Worm (Caenorhabditis elegans) whole organism, L1 larva: Measurements from ENCODE around the gene immt-1.

ENCODE experiments used
- C04F5.9 ChIP-seq: sonication (generic microtip); optimal IDR thresholded peaks from 2 replicates; lab custom pipeline; 2016; ENCODE audit warnings: missing genetic modification characterization, missing compliant biosample characterization
- C34B4.2 ChIP-seq: sonication (generic microtip); optimal IDR thresholded peaks from 2 replicates; lab custom pipeline; 2017; ENCODE audit warnings: mild to moderate bottlenecking, missing genetic modification characterization, missing compliant biosample characterization
- ama-1 ChIP-seq: fragments of 150-350 bp; optimal IDR thresholded peaks from 2 replicates; lab custom pipeline; 2014
- blmp-1 ChIP-seq: fragments of 150-350 bp; optimal IDR thresholded peaks from 2 replicates; lab custom pipeline; 2014; ENCODE audit warnings: missing biosample characterization, missing genetic modification characterization
- ceh-82 ChIP-seq, 3 experiments: fragments of 150-350 bp in 1 of 3; sonication (generic microtip) in 2 of 3; optimal IDR thresholded peaks; 2 replicates each; lab custom pipeline; 2014 to 2017; ENCODE audit warnings: missing biosample characterization in 3 of 3, missing genetic modification characterization in 3 of 3
- ceh-90 ChIP-seq: sonication (generic microtip); optimal IDR thresholded peaks from 2 replicates; lab custom pipeline; 2016; ENCODE audit warnings: missing genetic modification characterization, missing compliant biosample characterization
- dpl-1 ChIP-seq, 3 experiments: fragments of 150-350 bp in 2 of 3; sonication (generic microtip) in 1 of 3; optimal IDR thresholded peaks; 2 replicates each; lab custom pipeline; 2014 to 2017; ENCODE audit warnings: missing biosample characterization in 3 of 3, missing genetic modification characterization in 3 of 3, missing genetic modification reagents in 3 of 3
- dsc-1 ChIP-seq: sonication (generic microtip); optimal IDR thresholded peaks from 2 replicates; lab custom pipeline; 2016; ENCODE audit warnings: mild to moderate bottlenecking, missing genetic modification characterization, missing compliant biosample characterization
- efl-1 ChIP-seq, 4 experiments: fragments of 150-350 bp; optimal IDR thresholded peaks in 3 of 4; peaks in 1 of 4; 1 replicate in 1 of 4; 2 replicates in 3 of 4; lab custom pipeline; 2014; ENCODE audit warnings: missing biosample characterization in 2 of 4, missing genetic modification characterization in 2 of 4, missing genetic modification reagents in 2 of 4
- egl-13 ChIP-seq: sonication (generic microtip); optimal IDR thresholded peaks from 2 replicates; lab custom pipeline; 2016; ENCODE audit warnings: missing genotype, missing genetic modification reagents, missing genetic modification characterization, missing compliant biosample characterization
- egl-27 ChIP-seq, 2 experiments: fragments of 150-350 bp in 1 of 2; sonication (generic microtip); optimal IDR thresholded peaks; 3 replicates each; lab custom pipeline; 2017 to 2018; ENCODE audit warnings: missing biosample characterization in 2 of 2, missing genetic modification characterization in 2 of 2, missing genetic modification reagents in 2 of 2
- elt-2 ChIP-seq: sonication (generic microtip); optimal IDR thresholded peaks from 2 replicates; lab custom pipeline; 2016; ENCODE audit warnings: missing genetic modification characterization, mild to moderate bottlenecking, inconsistent platforms, missing compliant biosample characterization, missing genetic modification reagents
- elt-3 ChIP-seq, 6 experiments: fragments of 150-350 bp in 1 of 6; sonication (generic microtip); optimal IDR thresholded peaks; 2 replicates each; lab custom pipeline; 2017 to 2018; ENCODE audit warnings: missing biosample characterization in 6 of 6, missing genetic modification characterization in 6 of 6, inconsistent platforms in 1 of 6
- fkh-8 ChIP-seq: sonication (generic microtip); optimal IDR thresholded peaks from 2 replicates; lab custom pipeline; 2016; ENCODE audit warnings: mild to moderate bottlenecking, missing genetic modification characterization, missing compliant biosample characterization
- fos-1 ChIP-seq: fragments of 150-350 bp; optimal IDR thresholded peaks from 2 replicates; lab custom pipeline; 2014; ENCODE audit warnings: missing biosample characterization, missing genetic modification characterization
- grh-1 ChIP-seq: fragments of 200-800 bp; sonication (Bioruptor generic); IDR thresholded peaks from 2 replicates; pipeline ENCODE4 v1.3.6; 2022; ENCODE audit warnings: missing genetic modification reagents, missing genetic modification characterization, missing compliant biosample characterization
- isw-1 ChIP-seq: fragments of 200-800 bp; sonication (Bioruptor generic); IDR thresholded peaks from 2 replicates; pipeline ENCODE4 v1.3.6; 2022; ENCODE audit warnings: missing genetic modification characterization, missing compliant biosample characterization
- lin-14 ChIP-seq: fragments of 200-800 bp; sonication (Bioruptor generic); optimal IDR thresholded peaks from 2 replicates; lab custom pipeline; 2018; ENCODE audit warnings: mild to moderate bottlenecking, missing genetic modification characterization, moderate library complexity, missing compliant biosample characterization
- lin-39 ChIP-seq: fragments of 150-350 bp; optimal IDR thresholded peaks from 2 replicates; lab custom pipeline; 2014; ENCODE audit warnings: missing biosample characterization, missing genetic modification reagents, missing genetic modification characterization
- lsy-2 ChIP-seq, 2 experiments: fragments of 150-350 bp; optimal IDR thresholded peaks; 2 replicates each; lab custom pipeline; 2014; ENCODE audit warnings: missing biosample characterization in 2 of 2, missing genetic modification characterization in 2 of 2
- mab-9 ChIP-seq: fragments of 200-800 bp; sonication (Bioruptor generic); IDR thresholded peaks from 2 replicates; pipeline ENCODE4 v1.3.6; 2022; ENCODE audit warnings: missing genetic modification reagents, missing genetic modification characterization, missing compliant biosample characterization
- mdl-1 ChIP-seq, 2 experiments: fragments of 150-350 bp; optimal IDR thresholded peaks; 2 replicates each; lab custom pipeline; 2014 to 2017; ENCODE audit warnings: missing biosample characterization in 2 of 2, missing genetic modification characterization in 2 of 2, inconsistent platforms in 1 of 2
- mep-1 ChIP-seq: fragments of 150-350 bp; optimal IDR thresholded peaks from 2 replicates; lab custom pipeline; 2014; ENCODE audit warnings: missing biosample characterization, missing genetic modification characterization
- nhr-11 ChIP-seq: fragments of 150-350 bp; optimal IDR thresholded peaks from 2 replicates; lab custom pipeline; 2014; ENCODE audit warnings: missing biosample characterization, missing genetic modification characterization
- nhr-20 ChIP-seq: sonication (generic microtip); optimal IDR thresholded peaks from 2 replicates; lab custom pipeline; 2016; ENCODE audit warnings: mild to moderate bottlenecking, missing genetic modification characterization, missing compliant biosample characterization
- nhr-237 ChIP-seq: fragments of 150-350 bp; optimal IDR thresholded peaks from 2 replicates; lab custom pipeline; 2014; ENCODE audit warnings: missing biosample characterization, missing genetic modification characterization
- nhr-47 ChIP-seq: sonication (generic microtip); optimal IDR thresholded peaks from 2 replicates; lab custom pipeline; 2016; ENCODE audit warnings: mild to moderate bottlenecking, missing genetic modification characterization, moderate library complexity, missing compliant biosample characterization
- nhr-71 ChIP-seq: sonication (generic microtip); optimal IDR thresholded peaks from 2 replicates; lab custom pipeline; 2016; ENCODE audit warnings: mild to moderate bottlenecking, missing genetic modification characterization, moderate library complexity, missing compliant biosample characterization
- nhr-77 ChIP-seq: fragments of 150-350 bp; optimal IDR thresholded peaks from 2 replicates; lab custom pipeline; 2014; ENCODE audit warnings: missing biosample characterization, missing genetic modification characterization
- pag-3 ChIP-seq: sonication (generic microtip); optimal IDR thresholded peaks from 2 replicates; lab custom pipeline; 2017; ENCODE audit warnings: missing genetic modification characterization, mild to moderate bottlenecking, missing compliant biosample characterization, antibody characterized with exemption, borderline replicate concordance; ENCODE audit not compliant: insufficient read depth
- pax-3 ChIP-seq: fragments of 200-800 bp; sonication (Bioruptor generic); optimal IDR thresholded peaks from 2 replicates; lab custom pipeline; 2018; ENCODE audit warnings: mild to moderate bottlenecking, missing genetic modification characterization, moderate library complexity, missing compliant biosample characterization
- rnt-1 ChIP-seq: sonication (generic microtip); optimal IDR thresholded peaks from 2 replicates; lab custom pipeline; 2016; ENCODE audit warnings: mild to moderate bottlenecking, missing genetic modification characterization, moderate library complexity, missing compliant biosample characterization
- snpc-4 ChIP-seq: fragments of 150-350 bp; optimal IDR thresholded peaks from 2 replicates; lab custom pipeline; 2014; ENCODE audit warnings: missing biosample characterization, missing genetic modification characterization
- sox-4 ChIP-seq: sonication (generic microtip); optimal IDR thresholded peaks from 2 replicates; lab custom pipeline; 2016; ENCODE audit warnings: missing genetic modification characterization, missing compliant biosample characterization
- sptf-1 ChIP-seq: fragments of 150-350 bp; optimal IDR thresholded peaks from 2 replicates; lab custom pipeline; 2014; ENCODE audit warnings: missing biosample characterization, missing genetic modification characterization
- swsn-7 ChIP-seq: sonication (generic microtip); optimal IDR thresholded peaks from 2 replicates; lab custom pipeline; 2016; ENCODE audit warnings: missing genetic modification characterization, missing compliant biosample characterization
- unc-62 ChIP-seq: fragments of 150-350 bp; optimal IDR thresholded peaks from 2 replicates; lab custom pipeline; 2014; ENCODE audit warnings: missing biosample characterization, missing genetic modification reagents, missing genetic modification characterization
- unc-98 ChIP-seq: fragments of 200-800 bp; sonication (Bioruptor generic); IDR thresholded peaks from 2 replicates; pipeline ENCODE4 v1.3.6; 2022; ENCODE audit warnings: missing genetic modification characterization, missing compliant biosample characterization
- xbp-1 ChIP-seq: sonication (generic microtip); optimal IDR thresholded peaks from 2 replicates; lab custom pipeline; 2016; ENCODE audit warnings: missing genetic modification characterization, missing compliant biosample characterization
- zag-1 ChIP-seq: fragments of 150-350 bp; optimal IDR thresholded peaks from 2 replicates; lab custom pipeline; 2014; ENCODE audit warnings: missing biosample characterization, missing genetic modification characterization
- zip-4 ChIP-seq: fragments of 200-800 bp; sonication (Bioruptor generic); optimal IDR thresholded peaks from 2 replicates; lab custom pipeline; 2018; ENCODE audit warnings: mild to moderate bottlenecking, missing genetic modification characterization, moderate library complexity, missing compliant biosample characterization

The immt-1 gene

ce11 chrX:2667779-2668178, 19.2 kb downstream of the immt-1 start, which contains the start of gene C09B7.2 (continued):
- TF ChIP-seq grh-1 (GFP tag; lab: Robert Waterston, UW) = no peak
- peak; percentile 21 for TF ChIP-seq nhr-11 (tag; lab: Kevin White, UChicago)
- no peak for TF ChIP-seq C34B4.2
- TF ChIP-seq lin-39 (tag; lab: Kevin White, UChicago) = no peak
- no peak for TF ChIP-seq zag-1 (tag; lab: Kevin White, UChicago)
- TF ChIP-seq lsy-2 (tag; optimal IDR thresholded peaks at IDR 0.05; lab: Kevin White, UChicago) = peak; percentile 60 to 68
- TF ChIP-seq ceh-90 (tag; lab: Kevin White, UChicago) = no peak
- no peak for TF ChIP-seq egl-27 (tag; optimal IDR thresholded peaks at IDR 0.05; lab: Kevin White, UChicago)
- no peak for TF ChIP-seq unc-98 (GFP tag; lab: Robert Waterston, UW)

- no peak for TF ChIP-seq ceh-82 (tag; optimal IDR thresholded peaks at IDR 0.05; lab: Kevin White, UChicago)
- no peak for TF ChIP-seq nhr-237 (tag; lab: Kevin White, UChicago)
- no peak for TF ChIP-seq nhr-20 (tag; lab: Kevin White, UChicago)
- no peak for TF ChIP-seq elt-2
- TF ChIP-seq mdl-1 (tag; optimal IDR thresholded peaks at IDR 0.05; lab: Kevin White, UChicago) = no peak
- TF ChIP-seq mep-1 (tag; lab: Kevin White, UChicago) = no peak
- no peak for TF ChIP-seq isw-1
- no peak for TF ChIP-seq lin-39 (tag; lab: Kevin White, UChicago)
- TF ChIP-seq unc-62 (GFP tag; lab: Kevin White, UChicago) = no peak
- TF ChIP-seq egl-13 = no peak
- TF ChIP-seq efl-1 (optimal IDR thresholded peaks at IDR 0.05; lab: Kevin White, UChicago) = no peak
- TF ChIP-seq efl-1 (GFP tag; optimal IDR thresholded peaks at IDR 0.05 in 1 of 2; lab: Kevin White, UChicago) = no peak
- TF ChIP-seq nhr-11 (tag; lab: Kevin White, UChicago) = no peak
- TF ChIP-seq lin-14 (GFP tag; lab: Kevin White, UChicago) = no peak
Measured at ce11 chrX:2664273-2664672, 22.7 kb downstream of the immt-1 start, which contains the start of gene F54G2.1. TSS of gene F54G2.1 (minus strand) at chrX:2664373.

- TF ChIP-seq efl-1 (optimal IDR thresholded peaks at IDR 0.05; lab: Kevin White, UChicago) = no peak
- peak in 1 of 2 experiments; percentile 58 for TF ChIP-seq efl-1 (GFP tag; optimal IDR thresholded peaks at IDR 0.05 in 1 of 2; lab: Kevin White, UChicago)
- TF ChIP-seq ama-1 (lab: Kevin White, UChicago) = no peak
- no peak for TF ChIP-seq rnt-1 (tag; lab: Kevin White, UChicago)
- no peak for TF ChIP-seq zip-4 (GFP tag; lab: Kevin White, UChicago)
- TF ChIP-seq lsy-2 (tag; optimal IDR thresholded peaks at IDR 0.05; lab: Kevin White, UChicago) = no peak
- TF ChIP-seq blmp-1 (tag; lab: Kevin White, UChicago) = no peak
- no peak for TF ChIP-seq dpl-1 (GFP tag; optimal IDR thresholded peaks at IDR 0.05; lab: Kevin White, UChicago)
- no peak for TF ChIP-seq fos-1
- TF ChIP-seq egl-27 (tag; optimal IDR thresholded peaks at IDR 0.05; lab: Kevin White, UChicago) = no peak
- TF ChIP-seq swsn-7 (tag; lab: Kevin White, UChicago) = no peak
- TF ChIP-seq mab-9 (GFP tag; lab: Robert Waterston, UW) = no peak
- no peak for TF ChIP-seq elt-3 (tag; optimal IDR thresholded peaks at IDR 0.05; lab: Kevin White, UChicago)
- TF ChIP-seq fkh-8 (tag; lab: Kevin White, UChicago) = no peak
- TF ChIP-seq dsc-1 (tag; lab: Kevin White, UChicago) = no peak
- TF ChIP-seq C04F5.9 (tag; lab: Kevin White, UChicago) = no peak
- TF ChIP-seq pag-3 (tag; lab: Kevin White, UChicago) = no peak
- peak; percentile 9 for TF ChIP-seq nhr-47 (tag; lab: Kevin White, UChicago)
- TF ChIP-seq nhr-77 = no peak
- no peak for TF ChIP-seq sox-4 (tag; lab: Kevin White, UChicago)
- TF ChIP-seq snpc-4 = peak; percentile 87
- no peak for TF ChIP-seq pax-3 (tag; lab: Kevin White, UChicago)
- TF ChIP-seq sptf-1 (tag; lab: Kevin White, UChicago) = no peak
- TF ChIP-seq nhr-71 = peak; percentile 4
- TF ChIP-seq xbp-1 (tag; lab: Kevin White, UChicago) = no peak
Measured at ce11 chrX:2663798-2664197, 23.2 kb downstream of the immt-1 start.
